Worm (Caenorhabditis elegans): ENCODE results near the gene C18G1.8.

- TF ChIP-seq tbx-11 (GFP tag; IDR thresholded peaks at IDR 0.05) (no peak), ama-1 (optimal IDR thresholded peaks at IDR 0.05) (no peak), pes-1 (GFP tag; IDR thresholded peaks at IDR 0.05) (no peak), scrt-1 (GFP tag; IDR thresholded peaks at IDR 0.05) (no peak), tra-4 (tag; optimal IDR thresholded peaks at IDR 0.05) (no peak)
Observed at ce11 chrV:4800794-4801193, 34.4 kb upstream of the C18G1.8 start, which contains the start of gene R02F11.1.
